Fruit fly (Drosophila melanogaster) whole organism, embryonic: ENCODE measurements around the gene mats.

Experiments used
- CG16779 ChIP-seq: fragments of 200-800 bp; sonication (Bioruptor generic); IDR thresholded peaks from 2 replicates; pipeline ENCODE4 v1.3.6; 2022; ENCODE audit warnings: missing biosample characterization, missing genetic modification characterization
- Sox100B ChIP-seq: fragments of 200-800 bp; sonication (Bioruptor generic); optimal IDR thresholded peaks from 3 replicates; lab custom pipeline; 2018; ENCODE audit warnings: missing biosample characterization, mild to moderate bottlenecking, missing genetic modification characterization
- dpn ChIP-seq, 2 experiments: fragments of 200-800 bp; sonication (Bioruptor generic); optimal IDR thresholded peaks; 3 replicates each; lab custom pipeline; 2016; ENCODE audit warnings: missing biosample characterization in 2 of 2, missing genetic modification characterization in 2 of 2
- dysf ChIP-seq: fragments of 200-800 bp; sonication (Bioruptor generic); IDR thresholded peaks from 3 replicates; pipeline ENCODE4 v1.3.6; 2022; ENCODE audit warnings: missing biosample characterization, missing genetic modification characterization
- pb ChIP-seq: fragments of 200-800 bp; sonication (Bioruptor generic); optimal IDR thresholded peaks from 3 replicates; lab custom pipeline; 2016; ENCODE audit warnings: missing biosample characterization, missing genetic modification characterization
- vnd ChIP-seq: fragments of 200-800 bp; sonication (Bioruptor generic); IDR thresholded peaks from 3 replicates; pipeline ENCODE4 v1.3.6; 2022; ENCODE audit warnings: missing biosample characterization, missing genetic modification characterization; ENCODE audit not compliant: partially characterized antibody

DNA sequence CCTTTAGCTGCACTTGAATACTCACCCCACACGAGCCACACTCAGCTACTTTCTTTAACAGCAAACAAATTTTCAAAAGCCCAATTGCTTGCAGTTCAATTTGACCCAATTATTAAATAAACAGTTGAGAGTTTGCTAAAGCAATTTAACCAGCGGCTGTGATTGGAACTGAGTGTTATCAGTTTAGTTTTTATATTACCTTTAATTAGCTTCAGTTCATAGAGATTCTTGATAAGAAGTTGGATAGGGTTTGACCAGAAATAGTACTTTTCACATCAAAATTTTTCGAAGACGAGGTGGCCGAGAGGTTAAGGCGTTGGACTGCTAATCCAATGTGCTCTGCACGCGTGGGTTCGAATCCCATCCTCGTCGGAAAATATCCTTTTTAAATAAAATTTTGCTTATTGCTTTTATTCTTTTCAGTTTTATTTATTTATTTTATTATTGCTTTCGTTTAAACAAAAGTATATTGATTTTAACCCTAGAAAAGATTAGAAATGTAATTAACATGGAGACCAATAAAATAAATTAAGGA lies 24.7 kb upstream of the mats start:
- no peak for TF ChIP-seq CG16779 (GFP tag; lab: Robert Waterston, UW)
- no peak for TF ChIP-seq vnd (GFP tag; lab: Robert Waterston, UW)
- TF ChIP-seq dpn (GFP tag; optimal IDR thresholded peaks at IDR 0.05; lab: Kevin White, UChicago): no peak
- no peak for TF ChIP-seq Sox100B
- no peak for TF ChIP-seq dysf (GFP tag; lab: Robert Waterston, UW)
- no peak for TF ChIP-seq pb
